Worm (Caenorhabditis elegans): ENCODE measurements around the gene abt-1.

DNA sequence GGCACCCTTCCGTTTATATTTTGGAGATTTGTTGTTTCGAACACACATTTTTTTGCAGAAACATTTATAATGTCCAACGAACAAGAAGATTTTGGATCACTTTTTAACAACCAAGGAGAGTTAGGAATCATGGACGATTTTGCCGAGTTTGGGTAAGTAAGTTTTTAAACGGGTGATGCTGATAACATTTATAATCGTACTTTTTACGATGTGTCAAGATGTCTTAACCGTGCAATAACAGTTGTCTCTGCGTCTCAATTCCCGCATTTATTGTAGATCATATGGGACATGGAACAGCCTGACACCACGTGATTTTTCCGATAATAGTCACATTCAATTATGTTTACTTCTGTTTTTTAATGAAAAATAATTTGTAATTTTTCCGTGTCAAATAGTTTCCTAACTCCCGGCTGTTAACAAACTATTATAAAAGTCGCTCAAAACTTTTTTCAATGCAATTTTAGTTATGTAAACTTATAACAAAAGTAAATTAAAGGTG lies 35.9 kb upstream of the abt-1 start, which contains the start of gene daf-14:
- TF ChIP-seq tra-4 (tag; optimal IDR thresholded peaks at IDR 0.05): no peak
- no peak for TF ChIP-seq scrt-1 (GFP tag; IDR thresholded peaks at IDR 0.05)
- TF ChIP-seq aly-1 (tag; optimal IDR thresholded peaks at IDR 0.05): no peak
- TF ChIP-seq F13C5.2 (tag; optimal IDR thresholded peaks at IDR 0.05): no peak
- no peak for TF ChIP-seq sea-1 (GFP tag; conservative IDR thresholded peaks at IDR 0.05)
- no peak for TF ChIP-seq hmbx-1 (tag; optimal IDR thresholded peaks at IDR 0.05)
- no peak for TF ChIP-seq ama-1 (optimal IDR thresholded peaks at IDR 0.05)
- no peak for TF ChIP-seq flt-1 (GFP tag; IDR thresholded peaks at IDR 0.05)
- TF ChIP-seq ceh-36 (tag; optimal IDR thresholded peaks at IDR 0.05): no peak
- no peak for TF ChIP-seq B0310.2 (tag; optimal IDR thresholded peaks at IDR 0.05)
- TF ChIP-seq tbx-11 (GFP tag; IDR thresholded peaks at IDR 0.05): no peak
- TF ChIP-seq hmg-4 (GFP tag; optimal IDR thresholded peaks at IDR 0.05): no peak

Measured in whole organism, early embryonic.